Worm (Caenorhabditis elegans) whole organism, dauer: ENCODE measurements around the gene C17F4.7.
"Not testable (repeated sequence)": the region's sequence is repeated elsewhere in the genome, so short reads cannot be mapped to it uniquely, and the experiment has no call there.

Source experiments
- unc-62 ChIP-seq: sonication (generic microtip); optimal IDR thresholded peaks from 2 replicates; lab custom pipeline; 2017; ENCODE audit warnings: missing biosample characterization, missing genetic modification reagents, missing genetic modification characterization

The C17F4.7 gene

ce11 chrII:3213898-3214297 lies 31.9 kb downstream of the C17F4.7 start, which contains the start of gene ZC239.4:
TSS of gene ZC239.4 (plus strand) at chrII:3214198.
- TF ChIP-seq unc-62 (GFP tag; lab: Kevin White, UChicago) = no peak

- no peak for TF ChIP-seq unc-62 (GFP tag; lab: Kevin White, UChicago)
Measured at ce11 chrII:3210365-3210764, 35.5 kb downstream of the C17F4.7 start, which contains the start of gene ZC239.5. TSS of gene ZC239.5 (plus strand) at chrII:3210665.

- no peak for TF ChIP-seq unc-62 (GFP tag; lab: Kevin White, UChicago)
Measured at ce11 chrII:3209251-3209650, 36.6 kb downstream of the C17F4.7 start, which contains the start of gene ZC239.6. TSS of gene ZC239.6 (plus strand) at chrII:3209631.

- TF ChIP-seq unc-62 (GFP tag; lab: Kevin White, UChicago) = no peak
Measured at ce11 chrII:3208679-3209078, 37.1 kb downstream of the C17F4.7 start, which contains the start of gene sdz-35. TSS of gene sdz-35 (minus strand) at chrII:3208779.

ce11 chrII:3206423-3206989 lies 39.3 kb downstream of the C17F4.7 start, which contains the start of the genes ZC239.20 and ZC239.21:
TSS of gene ZC239.20 (minus strand) at chrII:3206523.
TSS of gene ZC239.21 (plus strand) at chrII:3206939.
- no peak for TF ChIP-seq unc-62 (GFP tag; lab: Kevin White, UChicago)

- no peak for TF ChIP-seq unc-62 (GFP tag; lab: Kevin White, UChicago)
Measured at ce11 chrII:3203415-3203814, 42.4 kb downstream of the C17F4.7 start, which contains the start of gene sri-50. TSS of gene sri-50 (plus strand) at chrII:3203715.

ce11 chrII:3202519-3202918 lies 43.3 kb downstream of the C17F4.7 start, which contains the start of gene sri-53:
TSS of gene sri-53 (minus strand) at chrII:3202619.
- no peak for TF ChIP-seq unc-62 (GFP tag; lab: Kevin White, UChicago)

ce11 chrII:3201242-3201641 lies 44.6 kb downstream of the C17F4.7 start, which contains the start of gene sri-48:
TSS of gene sri-48 (minus strand) at chrII:3201342.
- TF ChIP-seq unc-62 (GFP tag; lab: Kevin White, UChicago) = not testable (repeated sequence)

ce11 chrII:3198998-3199397 lies 46.8 kb downstream of the C17F4.7 start, which contains the start of gene sri-51:
TSS of gene sri-51 (minus strand) at chrII:3199098.
- no peak for TF ChIP-seq unc-62 (GFP tag; lab: Kevin White, UChicago)

ce11 chrII:3196966-3197365 lies 48.8 kb downstream of the C17F4.7 start, which contains the start of gene gcy-15:
TSS of gene gcy-15 (minus strand) at chrII:3197066.
- TF ChIP-seq unc-62 (GFP tag; lab: Kevin White, UChicago) = no peak

ce11 chrII:3195739-3196138 lies 50.1 kb downstream of the C17F4.7 start:
- no peak for TF ChIP-seq unc-62 (GFP tag; lab: Kevin White, UChicago)
